Worm (Caenorhabditis elegans) whole organism, young adult: ENCODE measurements around the gene Y76A2B.4.
A peak's percentile ranks its signal among the peaks of the same experiment; 100 is the strongest.

Source experiments
- F22D6.2 ChIP-seq: sonication (generic microtip); optimal IDR thresholded peaks from 2 replicates; lab custom pipeline; 2016; ENCODE audit warnings: mild to moderate bottlenecking, missing genetic modification characterization, missing compliant biosample characterization
- F33H1.4 ChIP-seq: fragments of 200-800 bp; sonication (Bioruptor generic); IDR thresholded peaks from 2 replicates; pipeline ENCODE4 v1.3.6; 2022; ENCODE audit warnings: missing genetic modification reagents, missing genetic modification characterization, missing compliant biosample characterization
- F37B4.10 ChIP-seq: fragments of 200-800 bp; sonication (Bioruptor generic); IDR thresholded peaks from 2 replicates; pipeline ENCODE4 v1.3.6; 2022; ENCODE audit warnings: missing genetic modification characterization, missing compliant biosample characterization
- F57C9.4 ChIP-seq: sonication (generic microtip); optimal IDR thresholded peaks from 2 replicates; lab custom pipeline; 2017; ENCODE audit warnings: mild to moderate bottlenecking, missing genetic modification characterization, missing compliant biosample characterization
- Y67H2A.10 ChIP-seq: fragments of 200-800 bp; sonication (Bioruptor generic); conservative IDR thresholded peaks from 2 replicates; pipeline ENCODE4 v1.3.6; 2022; ENCODE audit warnings: missing genetic modification reagents, missing genetic modification characterization, missing compliant biosample characterization
- ZK185.1 ChIP-seq: sonication (generic microtip); optimal IDR thresholded peaks from 2 replicates; lab custom pipeline; 2016; ENCODE audit warnings: mild to moderate bottlenecking, missing genetic modification characterization, missing compliant biosample characterization; ENCODE audit not compliant: poor library complexity, severe bottlenecking
- ama-1 ChIP-seq, 3 experiments: fragments of 150-350 bp in 1 of 3; sonication (generic microtip) in 2 of 3; optimal IDR thresholded peaks; 2 replicates each; lab custom pipeline; 2014 to 2018; ENCODE audit warnings: missing biosample characterization in 2 of 3, missing genetic modification characterization in 2 of 3, missing genetic modification reagents in 2 of 3
- atf-7 ChIP-seq: sonication (generic microtip); optimal IDR thresholded peaks from 2 replicates; lab custom pipeline; 2017; ENCODE audit warnings: mild to moderate bottlenecking, missing genetic modification characterization, missing compliant biosample characterization
- attf-5 ChIP-seq: fragments of 200-800 bp; sonication (Bioruptor generic); optimal IDR thresholded peaks from 2 replicates; lab custom pipeline; 2018; ENCODE audit warnings: mild to moderate bottlenecking, missing genetic modification characterization, missing compliant biosample characterization
- cebp-1 ChIP-seq, 2 experiments: fragments of 200-800 bp in 1 of 2; sonication (Bioruptor generic) in 1 of 2; sonication (generic microtip) in 1 of 2; IDR thresholded peaks in 1 of 2; optimal IDR thresholded peaks in 1 of 2; 2 replicates each; pipeline versions ENCODE4 v1.3.6 to Lab custom; 2017 to 2022; ENCODE audit warnings: missing compliant biosample characterization in 2 of 2, missing genetic modification characterization in 2 of 2, mild to moderate bottlenecking in 1 of 2, missing genetic modification reagents in 1 of 2, moderate library complexity in 1 of 2
- die-1 ChIP-seq: sonication (generic microtip); optimal IDR thresholded peaks from 2 replicates; lab custom pipeline; 2016; ENCODE audit warnings: missing genotype, mild to moderate bottlenecking, missing genetic modification characterization, missing compliant biosample characterization
- egl-18 ChIP-seq: fragments of 200-800 bp; sonication (Bioruptor generic); IDR thresholded peaks from 2 replicates; pipeline ENCODE4 v1.3.6; 2022; ENCODE audit warnings: missing genetic modification reagents, missing genetic modification characterization, missing compliant biosample characterization
- egrh-3 ChIP-seq: fragments of 200-800 bp; sonication (Bioruptor generic); IDR thresholded peaks from 2 replicates; pipeline ENCODE4 v1.3.6; 2022; ENCODE audit warnings: missing genetic modification reagents, missing genetic modification characterization, missing compliant biosample characterization
- gei-17 ChIP-seq: fragments of 200-800 bp; sonication (Bioruptor generic); optimal IDR thresholded peaks from 2 replicates; lab custom pipeline; 2018; ENCODE audit warnings: mild to moderate bottlenecking, missing genetic modification characterization, missing compliant biosample characterization
- lag-1 ChIP-seq: fragments of 200-800 bp; sonication (Bioruptor generic); IDR thresholded peaks from 2 replicates; pipeline ENCODE4 v1.3.6; 2022; ENCODE audit warnings: missing genetic modification reagents, missing genetic modification characterization, missing compliant biosample characterization
- let-607 ChIP-seq, 2 experiments: fragments of 200-800 bp in 1 of 2; sonication (Bioruptor generic) in 1 of 2; sonication (generic microtip) in 1 of 2; optimal IDR thresholded peaks; 2 replicates each; lab custom pipeline; 2016 to 2018; ENCODE audit warnings: mild to moderate bottlenecking in 2 of 2, missing compliant biosample characterization in 2 of 2, missing genetic modification characterization in 2 of 2, moderate library complexity in 2 of 2, missing genotype in 1 of 2
- lin-26 ChIP-seq: fragments of 200-800 bp; sonication (Bioruptor generic); IDR thresholded peaks from 2 replicates; pipeline ENCODE4 v1.3.6; 2022; ENCODE audit warnings: missing genetic modification reagents, missing genetic modification characterization, missing compliant biosample characterization
- lin-35 ChIP-seq, 3 experiments: fragments of 150-350 bp in 2 of 3; sonication (generic microtip) in 1 of 3; optimal IDR thresholded peaks; 2 replicates each; lab custom pipeline; 2014 to 2018; ENCODE audit warnings: missing biosample characterization in 3 of 3, missing genetic modification characterization in 3 of 3, missing genetic modification reagents in 3 of 3
- lir-1 ChIP-seq: fragments of 200-800 bp; sonication (Bioruptor generic); conservative IDR thresholded peaks from 2 replicates; pipeline ENCODE4 v1.3.6; 2022; ENCODE audit warnings: missing genetic modification reagents, missing genetic modification characterization, missing compliant biosample characterization
- lsl-1 ChIP-seq: fragments of 200-800 bp; sonication (Bioruptor generic); optimal IDR thresholded peaks from 2 replicates; lab custom pipeline; 2018; ENCODE audit warnings: mild to moderate bottlenecking, missing genetic modification characterization, moderate library complexity, missing compliant biosample characterization
- madf-6 ChIP-seq: fragments of 200-800 bp; sonication (Bioruptor generic); IDR thresholded peaks from 2 replicates; pipeline ENCODE4 v1.3.6; 2022; ENCODE audit warnings: missing genetic modification reagents, missing genetic modification characterization, missing compliant biosample characterization
- madf-8 ChIP-seq: fragments of 200-800 bp; sonication (Bioruptor generic); conservative IDR thresholded peaks from 2 replicates; pipeline ENCODE4 v1.3.6; 2022; ENCODE audit warnings: missing genetic modification reagents, missing genetic modification characterization, missing compliant biosample characterization
- mcd-1 ChIP-seq: fragments of 200-800 bp; sonication (Bioruptor generic); IDR thresholded peaks from 2 replicates; pipeline ENCODE4 v1.3.6; 2022; ENCODE audit warnings: missing genetic modification reagents, missing genetic modification characterization, missing compliant biosample characterization
- nfya-1 ChIP-seq: sonication (generic microtip); optimal IDR thresholded peaks from 2 replicates; lab custom pipeline; 2017; ENCODE audit warnings: antibody characterized with exemption, missing compliant biosample characterization, missing genetic modification characterization, borderline replicate concordance; ENCODE audit not compliant: insufficient read depth
- nhr-27 ChIP-seq: fragments of 200-800 bp; sonication (Bioruptor generic); optimal IDR thresholded peaks from 2 replicates; lab custom pipeline; 2018; ENCODE audit warnings: mild to moderate bottlenecking, missing genetic modification characterization, moderate library complexity, missing compliant biosample characterization
- nhr-80 ChIP-seq: sonication (generic microtip); optimal IDR thresholded peaks from 2 replicates; lab custom pipeline; 2016; ENCODE audit warnings: missing genetic modification characterization, missing compliant biosample characterization
- pbrm-1 ChIP-seq: fragments of 200-800 bp; sonication (Bioruptor generic); IDR thresholded peaks from 2 replicates; pipeline ENCODE4 v1.3.6; 2022; ENCODE audit warnings: missing genetic modification reagents, missing genetic modification characterization, missing compliant biosample characterization
- rpc-1 ChIP-seq, 2 experiments: fragments of 150-350 bp in 1 of 2; sonication (generic microtip) in 1 of 2; optimal IDR thresholded peaks; 2 replicates each; lab custom pipeline; 2014 to 2018; ENCODE audit warnings: missing biosample characterization in 1 of 2, missing genetic modification characterization in 1 of 2, missing genetic modification reagents in 1 of 2, missing genotype in 1 of 2
- sea-2 ChIP-seq: fragments of 200-800 bp; sonication (Bioruptor generic); IDR thresholded peaks from 2 replicates; pipeline ENCODE4 v1.3.6; 2022; ENCODE audit warnings: missing genetic modification characterization, missing compliant biosample characterization
- snpc-1.3 ChIP-seq: sonication (generic microtip); optimal IDR thresholded peaks from 2 replicates; lab custom pipeline; 2017; ENCODE audit warnings: missing genetic modification characterization, mild to moderate bottlenecking, missing compliant biosample characterization, antibody characterized with exemption, moderate library complexity, missing genotype, missing genetic modification reagents; ENCODE audit not compliant: insufficient read depth
- tlf-1 ChIP-seq: fragments of 200-800 bp; sonication (Bioruptor generic); optimal IDR thresholded peaks from 2 replicates; lab custom pipeline; 2018; ENCODE audit warnings: mild to moderate bottlenecking, missing genetic modification characterization, missing compliant biosample characterization
- unc-62 ChIP-seq: fragments of 150-350 bp; optimal IDR thresholded peaks from 2 replicates; lab custom pipeline; 2014; ENCODE audit warnings: missing biosample characterization, missing genetic modification reagents, missing genetic modification characterization
- xnd-1 ChIP-seq: sonication (generic microtip); optimal IDR thresholded peaks from 2 replicates; lab custom pipeline; 2016; ENCODE audit warnings: missing genotype, missing genetic modification reagents, missing genetic modification characterization, missing compliant biosample characterization
- zfh-2 ChIP-seq: fragments of 200-800 bp; sonication (Bioruptor generic); conservative IDR thresholded peaks from 2 replicates; pipeline ENCODE4 v1.3.6; 2022; ENCODE audit warnings: missing genetic modification reagents, missing genetic modification characterization, missing compliant biosample characterization
- ztf-18 ChIP-seq: sonication (generic microtip); optimal IDR thresholded peaks from 2 replicates; lab custom pipeline; 2016; ENCODE audit warnings: missing genotype, mild to moderate bottlenecking, missing genetic modification characterization, missing compliant biosample characterization

The Y76A2B.4 gene

ce11 chrIII:13564929-13565328 is 18.4 kb upstream of the Y76A2B.4 start, which contains the start of gene aldo-1 (continued):
- no peak; the same call in 1 of the 2 replicates for TF ChIP-seq mcd-1 (GFP tag; lab: Robert Waterston, UW)

DNA sequence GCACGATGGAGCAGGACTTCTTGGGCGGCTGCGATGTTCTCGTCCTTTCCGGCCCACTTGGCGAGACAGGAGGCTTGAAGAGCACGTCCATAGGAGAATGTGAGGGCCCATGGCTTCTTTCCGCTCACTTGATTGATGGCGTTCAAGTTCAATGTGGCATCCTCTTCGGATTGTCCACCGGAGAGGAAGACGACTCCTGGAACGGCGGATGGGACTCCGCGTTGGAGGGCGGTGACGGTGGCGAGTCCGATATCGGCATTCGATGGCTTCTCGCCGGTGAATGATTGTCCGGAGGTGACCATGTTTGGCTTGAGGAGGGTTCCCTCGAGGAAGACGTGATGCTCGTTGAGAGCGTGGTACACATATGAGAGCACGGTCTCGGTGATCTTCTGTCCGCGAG is 17.0 kb upstream of the Y76A2B.4 start:
- TF ChIP-seq nfya-1 (tag; lab: Kevin White, UChicago) (no peak), gei-17 (GFP tag; lab: Kevin White, UChicago) (no peak), tlf-1 (GFP tag; lab: Kevin White, UChicago) (no peak), unc-62 (GFP tag; lab: Kevin White, UChicago) (no peak), rpc-1 (optimal IDR thresholded peaks at IDR 0.05; lab: Kevin White, UChicago) (no peak), rpc-1 (tag; optimal IDR thresholded peaks at IDR 0.05; lab: Kevin White, UChicago) (no peak), egrh-3 (GFP tag; lab: Robert Waterston, UW) (peak; percentile 26; the same call in 1 of the 2 replicates), atf-7 (tag; lab: Kevin White, UChicago) (no peak), sea-2 (GFP tag; lab: Robert Waterston, UW) (0 out of 2 replicates have a peak, but pooled peaks have one; percentile 8), zfh-2 (GFP tag; lab: Robert Waterston, UW) (peak; percentile 86)

DNA sequence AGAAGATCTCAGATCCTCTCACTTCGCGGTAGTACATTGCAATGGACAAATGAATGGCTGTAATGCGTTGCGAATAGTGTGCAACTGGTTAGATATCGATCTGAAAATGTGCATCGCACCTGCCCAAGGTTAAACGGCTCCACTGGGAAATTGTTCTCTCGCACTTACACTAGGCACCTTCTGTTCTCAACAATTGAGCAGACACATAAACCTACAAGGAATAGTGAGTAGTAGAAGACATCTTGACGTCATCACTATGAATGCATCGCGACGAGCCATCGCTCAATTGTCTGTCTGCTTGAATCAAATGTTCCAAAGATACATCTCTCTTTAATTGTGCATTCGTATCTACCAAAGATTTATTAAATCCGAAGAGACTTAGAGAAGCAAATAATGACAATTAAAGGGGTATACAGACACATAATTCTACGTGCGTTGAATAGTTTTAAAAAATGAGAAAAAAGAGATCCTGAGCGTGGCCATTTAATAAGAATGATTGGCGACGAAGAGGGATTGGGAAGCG is 16.5 kb upstream of the Y76A2B.4 start, which contains the start of gene T05D4.2:
TSS of gene T05D4.2 (minus strand) at position 83 of the 523 bp plus-strand sequence.
- no peak for TF ChIP-seq snpc-1.3
- TF ChIP-seq F37B4.10: no peak
- no peak for TF ChIP-seq nhr-80 (tag; lab: Kevin White, UChicago)
- TF ChIP-seq F22D6.2 (tag; lab: Kevin White, UChicago): no peak
- TF ChIP-seq ama-1 (optimal IDR thresholded peaks at IDR 0.05; lab: Kevin White, UChicago): peak; percentile 22
- peak in 1 of 2 experiments; percentile 12 for TF ChIP-seq ama-1 (GFP tag; optimal IDR thresholded peaks at IDR 0.05; lab: Kevin White, UChicago)
- TF ChIP-seq die-1: no peak
- peak in 1 of 3 experiments; percentile 45 for TF ChIP-seq lin-35 (GFP tag; optimal IDR thresholded peaks at IDR 0.05; lab: Kevin White, UChicago)
- 0 out of 2 replicates have a peak, but pooled peaks have one; percentile 11 for TF ChIP-seq pbrm-1 (GFP tag; lab: Robert Waterston, UW)
- TF ChIP-seq egl-18 (GFP tag; lab: Robert Waterston, UW): no peak
- no peak for TF ChIP-seq let-607 (tag; optimal IDR thresholded peaks at IDR 0.05; lab: Kevin White, UChicago)
- no peak for TF ChIP-seq cebp-1 (GFP tag; IDR thresholded peaks at IDR 0.05; lab: Robert Waterston, UW)
- TF ChIP-seq cebp-1 (tag; optimal IDR thresholded peaks at IDR 0.05; lab: Kevin White, UChicago): peak; percentile 5

DNA sequence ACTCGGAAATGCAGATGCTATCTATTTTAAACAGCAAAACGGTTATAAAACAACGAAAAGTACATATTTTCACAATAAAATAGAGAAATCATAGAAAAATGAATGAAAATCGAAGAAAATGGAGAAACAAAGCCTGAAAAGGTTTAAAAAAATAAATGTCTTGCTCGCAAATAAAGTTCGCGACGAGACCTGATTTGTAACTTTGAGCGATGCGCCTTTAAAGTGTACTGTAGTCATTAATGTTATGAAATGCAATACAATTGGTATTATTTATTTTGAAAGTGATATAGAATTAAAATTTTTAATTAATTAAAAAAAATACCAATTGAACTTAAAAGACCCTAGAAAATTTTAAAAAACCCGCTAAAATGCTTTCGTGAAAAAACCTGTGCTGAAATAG is 14.7 kb upstream of the Y76A2B.4 start:
- TF ChIP-seq madf-6 (peak; percentile 70), lir-1 (GFP tag; lab: Robert Waterston, UW) (no peak), ztf-18 (tag; lab: Kevin White, UChicago) (no peak), lsl-1 (GFP tag; lab: Kevin White, UChicago) (peak; percentile 81), xnd-1 (tag; lab: Kevin White, UChicago) (peak; percentile 59), F33H1.4 (peak; percentile 77), madf-8 (GFP tag; lab: Robert Waterston, UW) (peak; percentile 41; the same call in 1 of the 2 replicates), ZK185.1 (tag; lab: Kevin White, UChicago) (no peak)

- TF ChIP-seq lag-1 (GFP tag; lab: Robert Waterston, UW) (no peak), Y67H2A.10 (GFP tag; lab: Robert Waterston, UW) (no peak), F57C9.4 (tag; lab: Kevin White, UChicago) (no peak), attf-5 (GFP tag; lab: Kevin White, UChicago) (no peak), nhr-27 (tag; lab: Kevin White, UChicago) (no peak), lin-26 (GFP tag; lab: Robert Waterston, UW) (no peak)
Observed at ce11 chrIII:13560715-13561114, 14.1 kb upstream of the Y76A2B.4 start.
